Fruit fly (Drosophila melanogaster) whole organism, embryonic: ENCODE measurements around the gene Cubn.
A peak's percentile ranks its signal among the peaks of the same experiment; 100 is the strongest.

Experiments
- Atf6 ChIP-seq: fragments of 200-800 bp; sonication (Bioruptor generic); IDR thresholded peaks from 2 replicates; pipeline ENCODE4 v1.3.6; 2022; ENCODE audit warnings: missing biosample characterization, missing genetic modification characterization
- Bdp1 ChIP-seq: fragments of 200-800 bp; sonication (Bioruptor generic); optimal IDR thresholded peaks from 3 replicates; lab custom pipeline; 2016; ENCODE audit warnings: missing biosample characterization, missing genetic modification characterization
- CG11456 ChIP-seq: fragments of 200-800 bp; sonication (Bioruptor generic); IDR thresholded peaks from 3 replicates; pipeline ENCODE4 v1.3.6; 2022; ENCODE audit warnings: missing biosample characterization, missing genetic modification characterization
- CG12071 ChIP-seq: fragments of 200-800 bp; sonication (Bioruptor generic); optimal IDR thresholded peaks from 3 replicates; lab custom pipeline; 2018; ENCODE audit warnings: missing biosample characterization, mild to moderate bottlenecking, missing genetic modification characterization
- CG12155 ChIP-seq: fragments of 200-800 bp; sonication (Bioruptor generic); optimal IDR thresholded peaks from 3 replicates; lab custom pipeline; 2016; ENCODE audit warnings: missing biosample characterization, missing genetic modification characterization
- CG13296 ChIP-seq: fragments of 200-800 bp; sonication (Bioruptor generic); optimal IDR thresholded peaks from 3 replicates; lab custom pipeline; 2018; ENCODE audit warnings: missing biosample characterization, mild to moderate bottlenecking, missing genetic modification characterization
- CG14860 ChIP-seq: fragments of 200-800 bp; sonication (Bioruptor generic); IDR thresholded peaks from 3 replicates; pipeline ENCODE4 v1.3.6; 2022; ENCODE audit warnings: missing biosample characterization, missing genetic modification characterization; ENCODE audit not compliant: partially characterized antibody
- CG1647 ChIP-seq: fragments of 200-800 bp; sonication (Bioruptor generic); optimal IDR thresholded peaks from 3 replicates; lab custom pipeline; 2016; ENCODE audit warnings: missing biosample characterization, missing genetic modification characterization
- CG17359 ChIP-seq: fragments of 200-800 bp; sonication (Bioruptor generic); optimal IDR thresholded peaks from 3 replicates; lab custom pipeline; 2018; ENCODE audit warnings: missing biosample characterization, mild to moderate bottlenecking, missing genetic modification characterization, moderate library complexity
- CG18599 ChIP-seq: fragments of 200-800 bp; sonication (Bioruptor generic); optimal IDR thresholded peaks from 3 replicates; lab custom pipeline; 2017; ENCODE audit warnings: missing biosample characterization, missing genetic modification characterization, mild to moderate bottlenecking, moderate library complexity, missing genetic modification reagents
- CG31388 ChIP-seq: fragments of 200-800 bp; sonication (Bioruptor generic); optimal IDR thresholded peaks from 2 replicates; lab custom pipeline; 2016; ENCODE audit warnings: missing biosample characterization, missing genetic modification characterization
- CG32767 ChIP-seq: fragments of 200-800 bp; sonication (Bioruptor generic); IDR thresholded peaks from 2 replicates; pipeline ENCODE4 v1.3.6; 2022; ENCODE audit warnings: missing biosample characterization, missing genetic modification characterization
- CG33213 ChIP-seq: fragments of 200-800 bp; sonication (Bioruptor generic); optimal IDR thresholded peaks from 3 replicates; lab custom pipeline; 2016; ENCODE audit warnings: missing biosample characterization, missing genetic modification characterization
- CG3838 ChIP-seq: fragments of 200-800 bp; sonication (Bioruptor generic); optimal IDR thresholded peaks from 3 replicates; lab custom pipeline; 2016; ENCODE audit warnings: missing biosample characterization, missing genetic modification characterization
- CG7556 ChIP-seq: fragments of 200-800 bp; sonication (Bioruptor generic); optimal IDR thresholded peaks from 2 replicates; lab custom pipeline; 2017; ENCODE audit warnings: missing biosample characterization, mild to moderate bottlenecking, missing genetic modification characterization
- CG8359 ChIP-seq: fragments of 200-800 bp; sonication (Bioruptor generic); optimal IDR thresholded peaks from 2 replicates; lab custom pipeline; 2017; ENCODE audit warnings: missing biosample characterization, mild to moderate bottlenecking, missing genetic modification characterization, borderline replicate concordance
- CG8924 ChIP-seq: fragments of 200-800 bp; optimal IDR thresholded peaks from 3 replicates; lab custom pipeline; 2019; ENCODE audit warnings: missing biosample characterization, mild to moderate bottlenecking, missing genetic modification characterization, moderate library complexity
- CrebB ChIP-seq: fragments of 200-800 bp; sonication (Bioruptor generic); optimal IDR thresholded peaks from 3 replicates; lab custom pipeline; 2018; ENCODE audit warnings: missing biosample characterization, mild to moderate bottlenecking, missing genetic modification characterization
- Fer3 ChIP-seq: fragments of 200-800 bp; sonication (Bioruptor generic); optimal IDR thresholded peaks from 2 replicates; lab custom pipeline; 2018; ENCODE audit warnings: missing biosample characterization, mild to moderate bottlenecking, missing genetic modification characterization, moderate library complexity
- Gsc ChIP-seq: fragments of 200-800 bp; sonication (Bioruptor generic); IDR thresholded peaks from 2 replicates; pipeline ENCODE4 v1.3.6; 2022; ENCODE audit warnings: missing biosample characterization, missing genetic modification characterization
- Hmr ChIP-seq: fragments of 200-800 bp; sonication (Bioruptor generic); optimal IDR thresholded peaks from 3 replicates; lab custom pipeline; 2017; ENCODE audit warnings: mild to moderate bottlenecking, missing biosample characterization, missing genetic modification reagents, missing genetic modification characterization
- MBD-R2 ChIP-seq: fragments of 200-800 bp; sonication (Bioruptor generic); IDR thresholded peaks from 2 replicates; pipeline ENCODE4 v1.3.6; 2022; ENCODE audit warnings: missing biosample characterization, missing genetic modification characterization
- Mad ChIP-seq: fragments of 200-800 bp; sonication (Bioruptor generic); optimal IDR thresholded peaks from 2 replicates; lab custom pipeline; 2016; ENCODE audit warnings: missing biosample characterization, missing genetic modification characterization
- Mrtf ChIP-seq: fragments of 200-800 bp; sonication (Bioruptor generic); IDR thresholded peaks from 3 replicates; pipeline ENCODE4 v1.3.6; 2022; ENCODE audit warnings: missing biosample characterization, missing genetic modification characterization
- Neu2 ChIP-seq: fragments of 200-800 bp; sonication (Bioruptor generic); optimal IDR thresholded peaks from 3 replicates; lab custom pipeline; 2016; ENCODE audit warnings: missing biosample characterization, missing genetic modification characterization, borderline replicate concordance
- NfI ChIP-seq: fragments of 200-800 bp; sonication (Bioruptor generic); optimal IDR thresholded peaks from 3 replicates; lab custom pipeline; 2018; ENCODE audit warnings: missing biosample characterization, mild to moderate bottlenecking, missing genetic modification characterization, moderate library complexity
- Sox100B ChIP-seq: fragments of 200-800 bp; sonication (Bioruptor generic); optimal IDR thresholded peaks from 3 replicates; lab custom pipeline; 2018; ENCODE audit warnings: missing biosample characterization, mild to moderate bottlenecking, missing genetic modification characterization
- Xbp1 ChIP-seq: fragments of 200-800 bp; sonication (Bioruptor generic); optimal IDR thresholded peaks from 3 replicates; lab custom pipeline; 2016; ENCODE audit warnings: missing biosample characterization, mild to moderate bottlenecking, missing genetic modification characterization
- ab ChIP-seq: fragments of 200-800 bp; sonication (Bioruptor generic); optimal IDR thresholded peaks from 2 replicates; lab custom pipeline; 2016; ENCODE audit warnings: missing biosample characterization, missing genetic modification characterization
- abd-A ChIP-seq: fragments of 200-800 bp; sonication (Bioruptor generic); optimal IDR thresholded peaks from 3 replicates; lab custom pipeline; 2019; ENCODE audit warnings: missing biosample characterization, mild to moderate bottlenecking, missing genetic modification characterization, moderate library complexity
- da ChIP-seq: fragments of 200-800 bp; sonication (Bioruptor generic); optimal IDR thresholded peaks from 2 replicates; lab custom pipeline; 2016; ENCODE audit warnings: missing biosample characterization, missing genetic modification characterization
- disco-r ChIP-seq: fragments of 200-800 bp; sonication (Bioruptor generic); optimal IDR thresholded peaks from 2 replicates; lab custom pipeline; 2016; ENCODE audit warnings: missing biosample characterization, missing genetic modification characterization
- dmrt99B ChIP-seq: fragments of 200-800 bp; sonication (Bioruptor generic); optimal IDR thresholded peaks from 2 replicates; lab custom pipeline; 2018; ENCODE audit warnings: missing biosample characterization, mild to moderate bottlenecking, missing genetic modification characterization, moderate library complexity
- fd96Cb ChIP-seq: fragments of 200-800 bp; sonication (Bioruptor generic); optimal IDR thresholded peaks from 2 replicates; lab custom pipeline; 2018; ENCODE audit warnings: missing biosample characterization, mild to moderate bottlenecking, missing genetic modification characterization, moderate library complexity
- gcm2 ChIP-seq: fragments of 200-800 bp; sonication (Bioruptor generic); optimal IDR thresholded peaks from 2 replicates; lab custom pipeline; 2016; ENCODE audit warnings: missing biosample characterization, missing genetic modification characterization
- gfzf ChIP-seq: fragments of 200-800 bp; sonication (Bioruptor generic); optimal IDR thresholded peaks from 2 replicates; lab custom pipeline; 2016; ENCODE audit warnings: missing biosample characterization, mild to moderate bottlenecking, missing genetic modification characterization, moderate library complexity
- gro ChIP-seq: fragments of 200-800 bp; sonication (Bioruptor generic); optimal IDR thresholded peaks from 2 replicates; lab custom pipeline; 2016; ENCODE audit warnings: missing biosample characterization, missing genetic modification characterization
- ken ChIP-seq: fragments of 200-800 bp; sonication (Bioruptor generic); IDR thresholded peaks from 3 replicates; pipeline ENCODE4 v1.3.6; 2022; ENCODE audit warnings: missing biosample characterization, missing genetic modification characterization
- lmd ChIP-seq: fragments of 200-800 bp; sonication (Bioruptor generic); IDR thresholded peaks from 2 replicates; pipeline ENCODE4 v1.3.6; 2022; ENCODE audit warnings: missing biosample characterization, missing genetic modification characterization
- pan ChIP-seq, 4 experiments: fragments of >200 bp in 3 of 4; fragments of 200-800 bp in 1 of 4; sonication (Bioruptor generic) in 1 of 4; optimal IDR thresholded peaks in 3 of 4; IDR thresholded peaks in 1 of 4; 2 replicates each; pipeline versions ENCODE4 v1.3.6 to Lab custom; 2017 to 2022; ENCODE audit warnings: missing biosample characterization in 2 of 4, missing genetic modification characterization in 2 of 4, mixed read lengths in 1 of 4
- psq ChIP-seq: fragments of 200-800 bp; sonication (Bioruptor generic); optimal IDR thresholded peaks from 2 replicates; lab custom pipeline; 2017; ENCODE audit warnings: missing biosample characterization, missing genetic modification characterization
- repo ChIP-seq: fragments of 200-800 bp; sonication (Bioruptor generic); optimal IDR thresholded peaks from 2 replicates; lab custom pipeline; 2016; ENCODE audit warnings: missing biosample characterization, missing genetic modification characterization
- sc ChIP-seq, 3 experiments: fragments of >200 bp in 2 of 3; fragments of 200-800 bp in 1 of 3; sonication (Bioruptor generic) in 1 of 3; optimal IDR thresholded peaks; 2 replicates in 2 of 3; 3 replicates in 1 of 3; lab custom pipeline; 2017; ENCODE audit warnings: mild to moderate bottlenecking in 1 of 3, missing biosample characterization in 1 of 3, missing genetic modification characterization in 1 of 3, missing genetic modification reagents in 1 of 3
- sim ChIP-seq: fragments of 200-800 bp; sonication (Bioruptor generic); IDR thresholded peaks from 2 replicates; pipeline ENCODE4 v1.3.6; 2022; ENCODE audit warnings: missing biosample characterization, missing genetic modification characterization
- sisA ChIP-seq: fragments of 200-800 bp; sonication (Bioruptor generic); IDR thresholded peaks from 2 replicates; pipeline ENCODE4 v1.3.6; 2022; ENCODE audit warnings: missing biosample characterization, missing genetic modification characterization
- sna ChIP-seq: fragments of 200-800 bp; sonication (Bioruptor generic); IDR thresholded peaks from 2 replicates; pipeline ENCODE4 v1.3.6; 2022; ENCODE audit warnings: missing biosample characterization, missing genetic modification characterization; ENCODE audit not compliant: partially characterized antibody
- tin ChIP-seq: fragments of 200-800 bp; sonication (Bioruptor generic); optimal IDR thresholded peaks from 3 replicates; lab custom pipeline; 2016; ENCODE audit warnings: missing biosample characterization, missing genetic modification characterization
- tup ChIP-seq: fragments of 200-800 bp; sonication (Bioruptor generic); optimal IDR thresholded peaks from 2 replicates; lab custom pipeline; 2016; ENCODE audit warnings: missing biosample characterization, mild to moderate bottlenecking, missing genetic modification characterization, moderate library complexity

Cubn gene

dm6 chrX:9585359-9586002 is 14.4 kb upstream of the Cubn start, which contains the start of gene Hex-A (continued):
- peak; percentile 81 for TF ChIP-seq CG12155 (GFP tag; lab: Kevin White, UChicago)
- peak; percentile 97 for TF ChIP-seq NfI (GFP tag; lab: Kevin White, UChicago)
- peak; percentile 55 for TF ChIP-seq ab (GFP tag; lab: Kevin White, UChicago)
- TF ChIP-seq MBD-R2 (GFP tag; lab: Robert Waterston, UW), result peak; percentile 78
- TF ChIP-seq Mrtf, result peak; percentile 81
- TF ChIP-seq CG18599 (GFP tag; lab: Kevin White, UChicago), result peak; percentile 98
- peak; percentile 93 for TF ChIP-seq CG32767 (GFP tag; lab: Robert Waterston, UW)
- peak; percentile 95 for TF ChIP-seq Atf6 (GFP tag; lab: Robert Waterston, UW)
- peak; percentile 80 for TF ChIP-seq da
- peak; percentile 87 for TF ChIP-seq CG8359 (GFP tag; lab: Kevin White, UChicago)
- no peak for TF ChIP-seq sc (optimal IDR thresholded peaks at IDR 0.05; lab: Kevin White, UChicago)
- TF ChIP-seq sc (GFP tag; optimal IDR thresholded peaks at IDR 0.05; lab: Kevin White, UChicago), result peak; percentile 92
- TF ChIP-seq CG8924 (tag; lab: Kevin White, UChicago), result peak; percentile 99
- TF ChIP-seq gfzf, result no peak
- TF ChIP-seq CG33213 (GFP tag; lab: Kevin White, UChicago), result peak; percentile 89
- TF ChIP-seq repo (GFP tag; lab: Kevin White, UChicago), result peak; percentile 90
- TF ChIP-seq tup (GFP tag; lab: Kevin White, UChicago), result peak; percentile 76
- TF ChIP-seq CG7556 (GFP tag; lab: Kevin White, UChicago), result peak; percentile 99
- peak; percentile 96 for TF ChIP-seq CG17359 (tag; lab: Kevin White, UChicago)
- peak; percentile 82 for TF ChIP-seq Bdp1 (GFP tag; lab: Kevin White, UChicago)
- TF ChIP-seq Neu2 (GFP tag; lab: Kevin White, UChicago), result peak; percentile 69
- TF ChIP-seq ken, result peak; percentile 80
- TF ChIP-seq disco-r (GFP tag; lab: Kevin White, UChicago), result peak; percentile 95
- peak; percentile 24; the same call in 1 of the 2 replicates for TF ChIP-seq Gsc (GFP tag; lab: Robert Waterston, UW)
- peak; percentile 81 for TF ChIP-seq sisA (GFP tag; lab: Robert Waterston, UW)
- TF ChIP-seq CG31388 (GFP tag; lab: Kevin White, UChicago), result peak; percentile 74
- TF ChIP-seq lmd (GFP tag; lab: Robert Waterston, UW), result peak; percentile 92
- peak; percentile 99 for TF ChIP-seq CG13296 (GFP tag; lab: Kevin White, UChicago)
- TF ChIP-seq CrebB, result peak; percentile 97
- TF ChIP-seq Mad (GFP tag; lab: Kevin White, UChicago), result peak; percentile 92
- TF ChIP-seq CG11456, result peak; percentile 89
- TF ChIP-seq psq, result peak; percentile 83
- TF ChIP-seq Hmr (GFP tag; lab: Kevin White, UChicago), result peak; percentile 99
- TF ChIP-seq CG12071 (GFP tag; lab: Kevin White, UChicago), result peak; percentile 94
- peak; percentile 90 for TF ChIP-seq CG3838 (GFP tag; lab: Kevin White, UChicago)
- TF ChIP-seq Sox100B (GFP tag; lab: Kevin White, UChicago), result peak; percentile 99
- TF ChIP-seq pan (optimal IDR thresholded peaks at IDR 0.05; lab: Kevin White, UChicago), result no peak
- peak in 1 of 2 experiments; percentile 92 for TF ChIP-seq pan (GFP tag; optimal IDR thresholded peaks at IDR 0.05 in 1 of 2, IDR thresholded peaks at IDR 0.05 in 1 of 2)
- TF ChIP-seq sim (GFP tag; lab: Robert Waterston, UW), result peak; percentile 72
- peak; percentile 93 for TF ChIP-seq abd-A
- peak; percentile 47 for TF ChIP-seq sna (GFP tag; lab: Robert Waterston, UW)
- no peak for TF ChIP-seq CG14860 (GFP tag; lab: Robert Waterston, UW)
- peak; percentile 96 for TF ChIP-seq gro
- peak; percentile 86 for TF ChIP-seq CG1647
- TF ChIP-seq tin (GFP tag; lab: Kevin White, UChicago), result peak; percentile 92
- peak; percentile 98 for TF ChIP-seq dmrt99B (tag; lab: Kevin White, UChicago)
- peak; percentile 85 for TF ChIP-seq gcm2 (GFP tag; lab: Kevin White, UChicago)
- TF ChIP-seq fd96Cb (tag; lab: Kevin White, UChicago), result peak; percentile 94
- peak; percentile 97 for TF ChIP-seq Fer3 (tag; lab: Kevin White, UChicago)
- TF ChIP-seq Xbp1 (GFP tag; lab: Kevin White, UChicago), result peak; percentile 92
